Worm (Caenorhabditis elegans) whole organism, young adult: Measurements from ENCODE around the gene rbg-3.
"Not testable (repeated sequence)": the region's sequence is repeated elsewhere in the genome, so short reads cannot be mapped to it uniquely, and the experiment has no call there.

Experiments
- F23B12.7 ChIP-seq: sonication (generic microtip); optimal IDR thresholded peaks from 2 replicates; lab custom pipeline; 2017; ENCODE audit warnings: missing genetic modification characterization, mild to moderate bottlenecking, missing compliant biosample characterization, antibody characterized with exemption, moderate library complexity; ENCODE audit not compliant: insufficient read depth
- F49E8.2 ChIP-seq: sonication (generic microtip); optimal IDR thresholded peaks from 3 replicates; lab custom pipeline; 2017; ENCODE audit warnings: missing genetic modification characterization, mild to moderate bottlenecking, missing compliant biosample characterization, antibody characterized with exemption, moderate library complexity; ENCODE audit not compliant: insufficient read depth
- F52B5.7 ChIP-seq: sonication (generic microtip); optimal IDR thresholded peaks from 2 replicates; lab custom pipeline; 2016; ENCODE audit warnings: mild to moderate bottlenecking, missing genetic modification characterization, missing compliant biosample characterization
- F55B11.4 ChIP-seq: sonication (generic microtip); optimal IDR thresholded peaks from 2 replicates; lab custom pipeline; 2016; ENCODE audit warnings: missing compliant biosample characterization, missing genetic modification characterization, borderline replicate concordance; ENCODE audit not compliant: insufficient read depth
- F57A8.1 ChIP-seq: fragments of 200-800 bp; sonication (Bioruptor generic); optimal IDR thresholded peaks from 2 replicates; lab custom pipeline; 2018; ENCODE audit warnings: mild to moderate bottlenecking, missing genetic modification characterization, moderate library complexity, missing compliant biosample characterization
- K11D2.4 ChIP-seq: fragments of 200-800 bp; sonication (Bioruptor generic); IDR thresholded peaks from 2 replicates; pipeline ENCODE4 v1.3.6; 2022; ENCODE audit warnings: missing genetic modification reagents, missing genetic modification characterization, missing compliant biosample characterization
- ZK185.1 ChIP-seq: sonication (generic microtip); optimal IDR thresholded peaks from 2 replicates; lab custom pipeline; 2016; ENCODE audit warnings: mild to moderate bottlenecking, missing genetic modification characterization, missing compliant biosample characterization; ENCODE audit not compliant: poor library complexity, severe bottlenecking
- aptf-2 ChIP-seq: fragments of 200-800 bp; sonication (Bioruptor generic); conservative IDR thresholded peaks from 2 replicates; pipeline ENCODE4 v1.3.6; 2022; ENCODE audit warnings: missing genetic modification reagents, missing genetic modification characterization, missing compliant biosample characterization
- attf-6 ChIP-seq: fragments of 200-800 bp; sonication (Bioruptor generic); IDR thresholded peaks from 2 replicates; pipeline ENCODE4 v1.3.6; 2022; ENCODE audit warnings: missing genetic modification reagents, missing genetic modification characterization, missing compliant biosample characterization
- bed-2 ChIP-seq: fragments of 200-800 bp; sonication (Bioruptor generic); IDR thresholded peaks from 2 replicates; pipeline ENCODE4 v1.3.6; 2022; ENCODE audit warnings: missing genetic modification reagents, missing genetic modification characterization, missing compliant biosample characterization
- cebp-1 ChIP-seq, 2 experiments: fragments of 200-800 bp in 1 of 2; sonication (Bioruptor generic) in 1 of 2; sonication (generic microtip) in 1 of 2; IDR thresholded peaks in 1 of 2; optimal IDR thresholded peaks in 1 of 2; 2 replicates each; pipeline versions ENCODE4 v1.3.6 to Lab custom; 2017 to 2022; ENCODE audit warnings: missing compliant biosample characterization in 2 of 2, missing genetic modification characterization in 2 of 2, mild to moderate bottlenecking in 1 of 2, missing genetic modification reagents in 1 of 2, moderate library complexity in 1 of 2
- dox-1 ChIP-seq: fragments of 200-800 bp; sonication (Bioruptor generic); IDR thresholded peaks from 2 replicates; pipeline ENCODE4 v1.3.6; 2022; ENCODE audit warnings: missing genetic modification reagents, missing genetic modification characterization, missing compliant biosample characterization
- dpl-1 ChIP-seq: fragments of 150-350 bp; optimal IDR thresholded peaks from 2 replicates; lab custom pipeline; 2014; ENCODE audit warnings: missing biosample characterization, missing genetic modification reagents, missing genetic modification characterization
- egl-18 ChIP-seq: fragments of 200-800 bp; sonication (Bioruptor generic); IDR thresholded peaks from 2 replicates; pipeline ENCODE4 v1.3.6; 2022; ENCODE audit warnings: missing genetic modification reagents, missing genetic modification characterization, missing compliant biosample characterization
- ets-4 ChIP-seq: fragments of 200-800 bp; sonication (Bioruptor generic); optimal IDR thresholded peaks from 2 replicates; lab custom pipeline; 2018; ENCODE audit warnings: mild to moderate bottlenecking, missing genetic modification characterization, missing compliant biosample characterization
- hlh-12 ChIP-seq: sonication (generic microtip); optimal IDR thresholded peaks from 2 replicates; lab custom pipeline; 2016; ENCODE audit warnings: missing genetic modification characterization, missing compliant biosample characterization
- let-607 ChIP-seq, 2 experiments: fragments of 200-800 bp in 1 of 2; sonication (Bioruptor generic) in 1 of 2; sonication (generic microtip) in 1 of 2; optimal IDR thresholded peaks; 2 replicates each; lab custom pipeline; 2016 to 2018; ENCODE audit warnings: mild to moderate bottlenecking in 2 of 2, missing compliant biosample characterization in 2 of 2, missing genetic modification characterization in 2 of 2, moderate library complexity in 2 of 2, missing genotype in 1 of 2
- madf-10 ChIP-seq: sonication (generic microtip); optimal IDR thresholded peaks from 2 replicates; lab custom pipeline; 2016; ENCODE audit warnings: mild to moderate bottlenecking, missing genetic modification characterization, missing compliant biosample characterization
- nhr-120 ChIP-seq: fragments of 200-800 bp; sonication (Bioruptor generic); IDR thresholded peaks from 2 replicates; pipeline ENCODE4 v1.3.6; 2022; ENCODE audit warnings: missing genetic modification characterization, missing compliant biosample characterization
- nhr-179 ChIP-seq: sonication (generic microtip); optimal IDR thresholded peaks from 2 replicates; lab custom pipeline; 2016; ENCODE audit warnings: mild to moderate bottlenecking, missing genetic modification characterization, missing compliant biosample characterization
- nhr-80 ChIP-seq: sonication (generic microtip); optimal IDR thresholded peaks from 2 replicates; lab custom pipeline; 2016; ENCODE audit warnings: missing genetic modification characterization, missing compliant biosample characterization
- pha-4 ChIP-seq: fragments of 150-350 bp; sonication (generic microtip); optimal IDR thresholded peaks from 2 replicates; lab custom pipeline; 2014; ENCODE audit warnings: missing biosample characterization, missing genetic modification reagents, missing genetic modification characterization
- rcor-1 ChIP-seq: fragments of 200-800 bp; sonication (Bioruptor generic); IDR thresholded peaks from 2 replicates; pipeline ENCODE4 v1.3.6; 2022; ENCODE audit warnings: missing genetic modification reagents, missing genetic modification characterization, missing compliant biosample characterization
- repo-1 ChIP-seq: sonication (generic microtip); optimal IDR thresholded peaks from 2 replicates; lab custom pipeline; 2017; ENCODE audit warnings: mild to moderate bottlenecking, missing genetic modification characterization, missing compliant biosample characterization
- rpc-1 ChIP-seq, 2 experiments: fragments of 150-350 bp in 1 of 2; sonication (generic microtip) in 1 of 2; optimal IDR thresholded peaks; 2 replicates each; lab custom pipeline; 2014 to 2018; ENCODE audit warnings: missing biosample characterization in 1 of 2, missing genetic modification characterization in 1 of 2, missing genetic modification reagents in 1 of 2, missing genotype in 1 of 2
- snpc-1.3 ChIP-seq: sonication (generic microtip); optimal IDR thresholded peaks from 2 replicates; lab custom pipeline; 2017; ENCODE audit warnings: missing genetic modification characterization, mild to moderate bottlenecking, missing compliant biosample characterization, antibody characterized with exemption, moderate library complexity, missing genotype, missing genetic modification reagents; ENCODE audit not compliant: insufficient read depth
- snpc-4 ChIP-seq, 5 experiments: fragments of 150-350 bp in 1 of 5; sonication (generic microtip) in 4 of 5; optimal IDR thresholded peaks; 2 replicates each; lab custom pipeline; 2014 to 2018; ENCODE audit warnings: missing genetic modification characterization in 5 of 5, missing biosample characterization in 3 of 5, antibody characterized with exemption in 2 of 5, mild to moderate bottlenecking in 2 of 5, missing compliant biosample characterization in 2 of 5, missing genotype in 2 of 5, moderate library complexity in 2 of 5, missing genetic modification reagents in 1 of 5
- sptf-2 ChIP-seq: fragments of 200-800 bp; sonication (Bioruptor generic); optimal IDR thresholded peaks from 2 replicates; lab custom pipeline; 2018; ENCODE audit warnings: mild to moderate bottlenecking, missing genetic modification characterization, missing compliant biosample characterization
- tbp1 ChIP-seq: fragments of 200-800 bp; sonication (Bioruptor generic); optimal IDR thresholded peaks from 2 replicates; lab custom pipeline; 2018; ENCODE audit warnings: mild to moderate bottlenecking, missing genetic modification characterization, missing compliant biosample characterization
- ztf-18 ChIP-seq: sonication (generic microtip); optimal IDR thresholded peaks from 2 replicates; lab custom pipeline; 2016; ENCODE audit warnings: missing genotype, mild to moderate bottlenecking, missing genetic modification characterization, missing compliant biosample characterization

Gene rbg-3

ce11 chrIII:4735443-4735842, 18.8 kb upstream of the rbg-3 start, which contains the start of gene F17C8.7:
TSS of gene F17C8.7 (plus strand) at chrIII:4735743.
- TF ChIP-seq snpc-1.3 (tag; lab: Kevin White, UChicago): no peak
- no peak for TF ChIP-seq ztf-18 (tag; lab: Kevin White, UChicago)
- no peak for TF ChIP-seq F49E8.2 (tag; lab: Kevin White, UChicago)
- TF ChIP-seq bed-2 (GFP tag; lab: Robert Waterston, UW): no peak
- TF ChIP-seq ets-4 (GFP tag; lab: Kevin White, UChicago): no peak
- TF ChIP-seq hlh-12 (tag; lab: Kevin White, UChicago): no peak
- no peak for TF ChIP-seq nhr-120 (GFP tag; lab: Robert Waterston, UW)
- TF ChIP-seq F55B11.4 (tag; lab: Kevin White, UChicago): no peak
- no peak for TF ChIP-seq tbp1
- no peak for TF ChIP-seq rpc-1 (optimal IDR thresholded peaks at IDR 0.05; lab: Kevin White, UChicago)
- no peak for TF ChIP-seq rpc-1 (tag; optimal IDR thresholded peaks at IDR 0.05; lab: Kevin White, UChicago)
- no peak for TF ChIP-seq let-607 (tag; optimal IDR thresholded peaks at IDR 0.05; lab: Kevin White, UChicago)
- TF ChIP-seq dox-1 (GFP tag; lab: Robert Waterston, UW): no peak
- TF ChIP-seq nhr-179 (tag; lab: Kevin White, UChicago): no peak
- TF ChIP-seq ZK185.1 (tag; lab: Kevin White, UChicago): no peak
- no peak for TF ChIP-seq repo-1

ce11 chrIII:4739975-4740374, 14.2 kb upstream of the rbg-3 start, which contains the start of gene ras-2:
TSS of gene ras-2 (minus strand) at chrIII:4740075.
- TF ChIP-seq aptf-2 (no peak), rcor-1 (GFP tag; lab: Robert Waterston, UW) (no peak), egl-18 (GFP tag; lab: Robert Waterston, UW) (no peak), K11D2.4 (GFP tag; lab: Robert Waterston, UW) (no peak), attf-6 (GFP tag; lab: Robert Waterston, UW) (no peak), let-607 (tag; optimal IDR thresholded peaks at IDR 0.05; lab: Kevin White, UChicago) (no peak), sptf-2 (GFP tag; lab: Kevin White, UChicago) (no peak), F23B12.7 (tag; lab: Kevin White, UChicago) (no peak), snpc-4 (GFP tag; optimal IDR thresholded peaks at IDR 0.05; lab: Kevin White, UChicago) (no peak), snpc-4 (tag; optimal IDR thresholded peaks at IDR 0.05; lab: Kevin White, UChicago) (no peak), F52B5.7 (no peak), dpl-1 (no peak)

- TF ChIP-seq F57A8.1 (no peak), nhr-80 (tag; lab: Kevin White, UChicago) (peak; percentile 32), cebp-1 (GFP tag; IDR thresholded peaks at IDR 0.05; lab: Robert Waterston, UW) (no peak), cebp-1 (tag; optimal IDR thresholded peaks at IDR 0.05; lab: Kevin White, UChicago) (peak; percentile 48)
Observed at ce11 chrIII:4740820-4741219, 13.4 kb upstream of the rbg-3 start.

- not testable (repeated sequence) for TF ChIP-seq madf-10 (tag; lab: Kevin White, UChicago); F57A8.1; pha-4 (tag; lab: Kevin White, UChicago)
Observed at ce11 chrIII:4742620-4743019, 11.6 kb upstream of the rbg-3 start, which contains the start of gene twk-6. TSS of gene twk-6 (plus strand) at chrIII:4742920.
